Worm (Caenorhabditis elegans) whole organism, early embryonic: Measurements from ENCODE around the gene D1086.2.

Experiments
- B0310.2 ChIP-seq: sonication (generic microtip); optimal IDR thresholded peaks from 2 replicates; lab custom pipeline; 2016; ENCODE audit warnings: mild to moderate bottlenecking, missing genetic modification characterization, missing compliant biosample characterization
- F13C5.2 ChIP-seq: sonication (generic microtip); optimal IDR thresholded peaks from 2 replicates; lab custom pipeline; 2017; ENCODE audit warnings: mild to moderate bottlenecking, missing genetic modification characterization, inconsistent platforms, missing compliant biosample characterization
- aly-1 ChIP-seq: sonication (generic microtip); optimal IDR thresholded peaks from 2 replicates; lab custom pipeline; 2016; ENCODE audit warnings: missing genetic modification characterization, missing compliant biosample characterization
- ama-1 ChIP-seq: fragments of 150-350 bp; optimal IDR thresholded peaks from 2 replicates; lab custom pipeline; 2014
- ceh-13 ChIP-seq: fragments of 200-800 bp; sonication (Bioruptor generic); optimal IDR thresholded peaks from 2 replicates; lab custom pipeline; 2018; ENCODE audit warnings: mild to moderate bottlenecking, missing genetic modification characterization, missing compliant biosample characterization
- ceh-36 ChIP-seq: sonication (generic microtip); optimal IDR thresholded peaks from 2 replicates; lab custom pipeline; 2016; ENCODE audit warnings: missing genetic modification characterization, inconsistent platforms, missing compliant biosample characterization
- ets-7 ChIP-seq: sonication (generic microtip); optimal IDR thresholded peaks from 2 replicates; lab custom pipeline; 2016; ENCODE audit warnings: missing genotype, missing genetic modification characterization, missing compliant biosample characterization
- flt-1 ChIP-seq: fragments of 200-800 bp; sonication (Bioruptor generic); IDR thresholded peaks from 2 replicates; pipeline ENCODE4 v1.3.6; 2022; ENCODE audit warnings: missing genetic modification characterization, missing compliant biosample characterization
- hmbx-1 ChIP-seq: sonication (generic microtip); optimal IDR thresholded peaks from 2 replicates; lab custom pipeline; 2016; ENCODE audit warnings: mild to moderate bottlenecking, missing genetic modification characterization, missing compliant biosample characterization
- hmg-4 ChIP-seq: fragments of 200-800 bp; sonication (Bioruptor generic); optimal IDR thresholded peaks from 2 replicates; lab custom pipeline; 2018; ENCODE audit warnings: mild to moderate bottlenecking, missing genetic modification characterization, missing compliant biosample characterization
- hnd-1 ChIP-seq: sonication (generic microtip); optimal IDR thresholded peaks from 2 replicates; lab custom pipeline; 2016; ENCODE audit warnings: missing genetic modification characterization, missing compliant biosample characterization
- pes-1 ChIP-seq: fragments of 200-800 bp; sonication (Bioruptor generic); IDR thresholded peaks from 2 replicates; pipeline ENCODE4 v1.3.6; 2022; ENCODE audit warnings: missing genetic modification reagents, missing genetic modification characterization, missing compliant biosample characterization
- scrt-1 ChIP-seq: fragments of 200-800 bp; sonication (Bioruptor generic); IDR thresholded peaks from 2 replicates; pipeline ENCODE4 v1.3.6; 2022; ENCODE audit warnings: missing genetic modification characterization, missing compliant biosample characterization
- sea-1 ChIP-seq: fragments of 200-800 bp; sonication (Bioruptor generic); conservative IDR thresholded peaks from 2 replicates; pipeline ENCODE4 v1.3.6; 2022; ENCODE audit warnings: missing genetic modification characterization, missing compliant biosample characterization
- tbx-11 ChIP-seq: fragments of 200-800 bp; sonication (Bioruptor generic); IDR thresholded peaks from 2 replicates; pipeline ENCODE4 v1.3.6; 2022; ENCODE audit warnings: missing genetic modification characterization, missing compliant biosample characterization
- tbx-37 ChIP-seq: fragments of 200-800 bp; sonication (Bioruptor generic); conservative IDR thresholded peaks from 2 replicates; pipeline ENCODE4 v1.3.6; 2022; ENCODE audit warnings: missing genetic modification reagents, missing genetic modification characterization, missing compliant biosample characterization
- tra-4 ChIP-seq: sonication (generic microtip); optimal IDR thresholded peaks from 2 replicates; lab custom pipeline; 2017; ENCODE audit warnings: missing genetic modification characterization, missing compliant biosample characterization

The D1086.2 gene

ce11 chrV:14100886-14101285, 2.4 kb upstream of the D1086.2 start, which contains the start of gene D1086.12:
Gene D1086.12, plus strand, starts transcription at chrV:14101186.
- no peak for TF ChIP-seq ets-7 (tag; lab: Kevin White, UChicago)
- TF ChIP-seq ceh-36 (tag; lab: Kevin White, UChicago), result no peak

ce11 chrV:14097358-14097757, 1.1 kb downstream of the D1086.2 start:
- TF ChIP-seq aly-1 (tag; lab: Kevin White, UChicago), result no peak
- TF ChIP-seq hmbx-1 (tag; lab: Kevin White, UChicago), result no peak
- TF ChIP-seq B0310.2, result no peak
- TF ChIP-seq pes-1, result no peak
- no peak for TF ChIP-seq hmg-4 (GFP tag; lab: Kevin White, UChicago)
- no peak for TF ChIP-seq ceh-13 (GFP tag; lab: Kevin White, UChicago)
- TF ChIP-seq tra-4 (tag; lab: Kevin White, UChicago), result no peak
- no peak for TF ChIP-seq ama-1 (lab: Kevin White, UChicago)
- no peak for TF ChIP-seq sea-1 (GFP tag; lab: Robert Waterston, UW)

- no peak for TF ChIP-seq pes-1
- no peak for TF ChIP-seq hmbx-1 (tag; lab: Kevin White, UChicago)
- no peak for TF ChIP-seq tbx-37 (GFP tag; lab: Robert Waterston, UW)
- TF ChIP-seq hnd-1 (tag; lab: Kevin White, UChicago), result no peak
- no peak for TF ChIP-seq ceh-13 (GFP tag; lab: Kevin White, UChicago)
- no peak for TF ChIP-seq ama-1 (lab: Kevin White, UChicago)
- TF ChIP-seq ceh-36 (tag; lab: Kevin White, UChicago), result no peak
- no peak for TF ChIP-seq sea-1 (GFP tag; lab: Robert Waterston, UW)
- TF ChIP-seq tra-4 (tag; lab: Kevin White, UChicago), result no peak
- TF ChIP-seq tbx-11, result no peak
- TF ChIP-seq F13C5.2 (tag; lab: Kevin White, UChicago), result no peak
- no peak for TF ChIP-seq ets-7 (tag; lab: Kevin White, UChicago)
- TF ChIP-seq scrt-1 (GFP tag; lab: Robert Waterston, UW), result no peak
- no peak for TF ChIP-seq aly-1 (tag; lab: Kevin White, UChicago)
- TF ChIP-seq B0310.2, result no peak
- TF ChIP-seq flt-1 (GFP tag; lab: Robert Waterston, UW), result no peak
Measured at ce11 chrV:14094953-14095352, 3.5 kb downstream of the D1086.2 start.

DNA sequence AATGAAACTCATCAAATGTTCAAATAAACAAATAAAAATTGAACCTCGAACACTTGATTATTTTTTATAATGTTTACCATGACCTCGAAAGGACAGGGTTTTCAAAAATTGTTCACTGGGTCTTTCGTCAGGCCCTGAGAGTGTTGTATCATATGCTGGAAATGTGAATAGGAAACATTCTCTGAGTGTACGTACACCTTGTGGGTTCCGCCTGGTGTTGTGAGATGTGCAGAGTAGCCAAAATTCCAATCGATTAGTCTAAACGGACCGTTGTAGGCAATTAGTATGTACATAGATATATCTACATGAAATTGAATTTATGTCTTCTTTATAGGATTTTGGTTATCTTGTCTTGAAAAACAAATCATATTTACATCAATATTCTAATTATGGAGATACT, 3.9 kb downstream of the D1086.2 start:
- no peak for TF ChIP-seq aly-1 (tag; lab: Kevin White, UChicago)
- no peak for TF ChIP-seq tbx-11
- no peak for TF ChIP-seq flt-1 (GFP tag; lab: Robert Waterston, UW)
- no peak for TF ChIP-seq tbx-37 (GFP tag; lab: Robert Waterston, UW)
- no peak for TF ChIP-seq sea-1 (GFP tag; lab: Robert Waterston, UW)
- no peak for TF ChIP-seq hmg-4 (GFP tag; lab: Kevin White, UChicago)
- no peak for TF ChIP-seq B0310.2

ce11 chrV:14093805-14094204, 4.7 kb downstream of the D1086.2 start, which contains the start of gene D1086.8:
Gene D1086.8, plus strand, starts transcription at chrV:14094105.
- no peak for TF ChIP-seq tbx-37 (GFP tag; lab: Robert Waterston, UW)

DNA sequence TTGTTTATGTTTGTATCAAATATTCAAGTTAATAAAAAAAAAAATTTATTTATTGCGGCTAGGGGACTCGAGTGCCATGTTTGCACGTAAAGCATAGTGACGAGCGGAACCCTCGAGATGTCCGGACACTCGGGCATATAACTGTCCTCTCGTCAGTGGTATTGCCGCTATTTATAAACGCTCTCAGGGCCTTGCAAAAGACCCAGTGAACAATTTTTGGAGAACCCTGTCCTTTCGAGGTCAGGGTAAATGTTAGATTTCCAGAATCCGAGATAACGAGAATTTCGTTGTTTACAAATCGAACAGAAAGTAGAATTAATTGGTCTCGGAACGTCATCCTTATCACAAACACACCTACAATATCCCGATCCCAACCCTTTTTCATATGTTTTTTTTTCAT, 6.1 kb downstream of the D1086.2 start, which contains the start of gene D1086.3:
Gene D1086.3 (plus strand): TSS at position 390 of the 400 bp plus-strand sequence.
- TF ChIP-seq pes-1 (no peak), F13C5.2 (tag; lab: Kevin White, UChicago) (peak; percentile 1), flt-1 (GFP tag; lab: Robert Waterston, UW) (no peak), sea-1 (GFP tag; lab: Robert Waterston, UW) (no peak)

DNA sequence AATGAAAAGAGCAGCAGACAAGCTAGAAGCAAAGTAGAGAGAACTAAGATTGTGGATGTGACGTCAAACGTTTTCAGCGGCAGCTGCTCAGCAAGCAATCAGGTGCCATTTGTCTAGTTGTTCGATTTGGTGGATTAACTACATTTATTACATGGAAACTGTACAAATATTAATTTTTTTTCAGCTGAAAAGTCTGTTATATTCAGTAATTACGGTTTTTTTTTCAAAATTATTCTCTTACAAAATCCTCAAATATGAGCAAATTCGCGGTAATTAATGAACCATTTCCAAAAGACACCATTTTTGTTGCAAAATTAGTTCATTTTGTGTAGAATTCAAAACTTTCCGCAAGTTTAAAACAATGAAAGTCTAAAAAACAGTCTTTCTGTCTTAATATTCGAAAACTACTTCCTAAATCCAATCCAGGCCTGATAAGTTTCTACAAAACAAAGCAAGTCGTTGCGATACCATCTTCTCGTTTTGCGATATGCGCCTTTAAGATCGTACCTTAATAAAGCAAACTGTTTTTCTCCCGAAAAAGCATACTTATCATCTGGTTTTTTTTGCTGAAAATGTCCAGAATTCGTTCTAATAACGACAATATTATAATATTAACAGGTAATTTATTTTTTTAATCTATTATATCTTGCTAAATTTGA, 8.0 kb downstream of the D1086.2 start, which contains the start of the genes D1086.5 and him-5:
Gene D1086.5 (minus strand): TSS at position 51 of the 659 bp plus-strand sequence.
Gene him-5 (plus strand): TSS at position 118 of the 659 bp plus-strand sequence.
- TF ChIP-seq B0310.2 (no peak), hnd-1 (tag; lab: Kevin White, UChicago) (no peak), F13C5.2 (tag; lab: Kevin White, UChicago) (no peak), ets-7 (tag; lab: Kevin White, UChicago) (no peak), pes-1 (no peak), scrt-1 (GFP tag; lab: Robert Waterston, UW) (no peak), aly-1 (tag; lab: Kevin White, UChicago) (no peak), hmg-4 (GFP tag; lab: Kevin White, UChicago) (no peak)

- TF ChIP-seq scrt-1 (GFP tag; lab: Robert Waterston, UW), result no peak
- no peak for TF ChIP-seq F13C5.2 (tag; lab: Kevin White, UChicago)
- TF ChIP-seq hmg-4 (GFP tag; lab: Kevin White, UChicago), result no peak
- TF ChIP-seq sea-1 (GFP tag; lab: Robert Waterston, UW), result no peak
- TF ChIP-seq tra-4 (tag; lab: Kevin White, UChicago), result no peak
- no peak for TF ChIP-seq ceh-36 (tag; lab: Kevin White, UChicago)
- no peak for TF ChIP-seq flt-1 (GFP tag; lab: Robert Waterston, UW)
- TF ChIP-seq hnd-1 (tag; lab: Kevin White, UChicago), result no peak
- no peak for TF ChIP-seq tbx-37 (GFP tag; lab: Robert Waterston, UW)
- no peak for TF ChIP-seq B0310.2
- no peak for TF ChIP-seq aly-1 (tag; lab: Kevin White, UChicago)
- TF ChIP-seq ets-7 (tag; lab: Kevin White, UChicago), result no peak
- TF ChIP-seq tbx-11, result no peak
Measured at ce11 chrV:14088051-14088450, 10.4 kb downstream of the D1086.2 start, which contains the start of gene D1086.19. Gene D1086.19, plus strand, starts transcription at chrV:14088351.
